Fruit fly (Drosophila melanogaster) whole organism, embryonic: Measurements from ENCODE around the gene SMC6.

Source experiments
- B-H2 ChIP-seq: fragments of 200-800 bp; sonication (Bioruptor generic); optimal IDR thresholded peaks from 2 replicates; lab custom pipeline; 2018; ENCODE audit warnings: missing biosample characterization, mild to moderate bottlenecking, missing genetic modification characterization
- CG15479 ChIP-seq: fragments of 200-800 bp; sonication (Bioruptor generic); optimal IDR thresholded peaks from 3 replicates; lab custom pipeline; 2019; ENCODE audit warnings: missing biosample characterization, mild to moderate bottlenecking, missing genetic modification characterization, moderate library complexity
- CG15601 ChIP-seq: fragments of 200-800 bp; sonication (Bioruptor generic); optimal IDR thresholded peaks from 3 replicates; lab custom pipeline; 2019; ENCODE audit warnings: missing biosample characterization, mild to moderate bottlenecking, missing genetic modification characterization, moderate library complexity
- CG15696 ChIP-seq: fragments of 200-800 bp; sonication (Bioruptor generic); optimal IDR thresholded peaks from 2 replicates; lab custom pipeline; 2019; ENCODE audit warnings: missing biosample characterization, mild to moderate bottlenecking, missing genetic modification characterization, moderate library complexity
- CG17328 ChIP-seq: fragments of 200-800 bp; sonication (Bioruptor generic); IDR thresholded peaks from 2 replicates; pipeline ENCODE4 v1.3.6; 2022; ENCODE audit warnings: missing biosample characterization, missing genetic modification characterization
- CG17385 ChIP-seq: fragments of 200-800 bp; sonication (Bioruptor generic); optimal IDR thresholded peaks from 3 replicates; lab custom pipeline; 2018; ENCODE audit warnings: missing biosample characterization, mild to moderate bottlenecking, missing genetic modification characterization
- CG18011 ChIP-seq: fragments of 200-800 bp; sonication (Bioruptor generic); optimal IDR thresholded peaks from 2 replicates; lab custom pipeline; 2017; ENCODE audit warnings: missing biosample characterization, missing genetic modification characterization, mild to moderate bottlenecking, moderate library complexity, missing genotype
- CG2199 ChIP-seq: fragments of 200-800 bp; sonication (Bioruptor generic); IDR thresholded peaks from 3 replicates; pipeline ENCODE4 v1.3.6; 2022; ENCODE audit warnings: missing biosample characterization, missing genetic modification characterization
- CG3726 ChIP-seq: fragments of 200-800 bp; sonication (Bioruptor generic); IDR thresholded peaks from 3 replicates; pipeline ENCODE4, ENCODE4 v1.3.6; 2022; ENCODE audit warnings: missing biosample characterization, missing genetic modification characterization
- CG4360 ChIP-seq: fragments of 200-800 bp; sonication (Bioruptor generic); IDR thresholded peaks from 2 replicates; pipeline ENCODE4 v1.3.6; 2022; ENCODE audit warnings: missing biosample characterization, missing genetic modification characterization
- CG7963 ChIP-seq: fragments of 200-800 bp; sonication (Bioruptor generic); IDR thresholded peaks from 3 replicates; pipeline ENCODE4 v1.3.6; 2022; ENCODE audit warnings: missing biosample characterization, missing genetic modification characterization; ENCODE audit not compliant: partially characterized antibody
- CG8089 ChIP-seq: fragments of 200-800 bp; sonication (Bioruptor generic); optimal IDR thresholded peaks from 3 replicates; lab custom pipeline; 2016; ENCODE audit warnings: missing biosample characterization, missing genetic modification characterization
- CG8944 ChIP-seq: fragments of 200-800 bp; sonication (Bioruptor generic); optimal IDR thresholded peaks from 3 replicates; lab custom pipeline; 2016; ENCODE audit warnings: missing biosample characterization, missing genetic modification characterization
- CG9437 ChIP-seq: fragments of 200-800 bp; sonication (Bioruptor generic); optimal IDR thresholded peaks from 2 replicates; lab custom pipeline; 2018; ENCODE audit warnings: missing biosample characterization, mild to moderate bottlenecking, missing genetic modification characterization
- CTCF ChIP-seq: fragments of 200-800 bp; sonication (Bioruptor generic); optimal IDR thresholded peaks from 2 replicates; lab custom pipeline; 2017; ENCODE audit warnings: missing biosample characterization, mild to moderate bottlenecking, missing genetic modification characterization, moderate library complexity
- Doc2 ChIP-seq: fragments of 200-800 bp; sonication (Bioruptor generic); IDR thresholded peaks from 2 replicates; pipeline ENCODE4 v1.3.6; 2022; ENCODE audit warnings: missing biosample characterization, missing genetic modification characterization
- Sin3A ChIP-seq: fragments of >200 bp; optimal IDR thresholded peaks from 2 replicates; lab custom pipeline; 2018
- Stat92E ChIP-seq, 3 experiments: fragments of >200 bp in 2 of 3; fragments of 200-800 bp in 1 of 3; sonication (Bioruptor generic) in 1 of 3; optimal IDR thresholded peaks; 2 replicates each; lab custom pipeline; 2017 to 2019; ENCODE audit warnings: missing biosample characterization in 3 of 3, missing genetic modification characterization in 3 of 3, mild to moderate bottlenecking in 1 of 3, moderate library complexity in 1 of 3
- Taf1 ChIP-seq: fragments of 200-800 bp; sonication (Bioruptor generic); IDR thresholded peaks from 2 replicates; pipeline ENCODE4 v1.3.6; 2022; ENCODE audit warnings: missing biosample characterization, missing genetic modification characterization
- Trl ChIP-seq, 3 experiments: fragments of >200 bp in 2 of 3; fragments of 200-800 bp in 1 of 3; sonication (Bioruptor generic) in 1 of 3; optimal IDR thresholded peaks; 2 replicates in 1 of 3; 3 replicates in 2 of 3; lab custom pipeline; 2016 to 2017; ENCODE audit warnings: missing biosample characterization in 1 of 3, missing genetic modification characterization in 1 of 3
- al ChIP-seq: fragments of 200-800 bp; sonication (Bioruptor generic); IDR thresholded peaks from 2 replicates; pipeline ENCODE4 v1.3.6; 2022; ENCODE audit warnings: missing biosample characterization, missing genetic modification characterization
- bowl ChIP-seq: fragments of 200-800 bp; sonication (Bioruptor generic); IDR thresholded peaks from 2 replicates; pipeline ENCODE4 v1.3.6; 2022; ENCODE audit warnings: missing biosample characterization, missing genetic modification characterization
- cg ChIP-seq: fragments of 200-800 bp; sonication (Bioruptor generic); optimal IDR thresholded peaks from 3 replicates; lab custom pipeline; 2019; ENCODE audit warnings: missing biosample characterization, mild to moderate bottlenecking, missing genetic modification characterization, moderate library complexity
- gt ChIP-seq: fragments of 200-800 bp; sonication (Bioruptor generic); IDR thresholded peaks from 2 replicates; pipeline ENCODE4 v1.3.6; 2022; ENCODE audit warnings: missing biosample characterization, missing genetic modification characterization
- mirr ChIP-seq: fragments of 200-800 bp; sonication (Bioruptor generic); optimal IDR thresholded peaks from 3 replicates; lab custom pipeline; 2018; ENCODE audit warnings: missing biosample characterization, mild to moderate bottlenecking, missing genetic modification characterization
- nerfin-2 ChIP-seq: fragments of 200-800 bp; sonication (Bioruptor generic); IDR thresholded peaks from 2 replicates; pipeline ENCODE4 v1.3.6; 2022; ENCODE audit warnings: missing biosample characterization, missing genetic modification characterization; ENCODE audit not compliant: partially characterized antibody
- odd ChIP-seq: fragments of 200-800 bp; sonication (Bioruptor generic); optimal IDR thresholded peaks from 2 replicates; lab custom pipeline; 2017; ENCODE audit warnings: missing biosample characterization, mild to moderate bottlenecking, missing genetic modification characterization
- sc ChIP-seq, 3 experiments: fragments of >200 bp in 2 of 3; fragments of 200-800 bp in 1 of 3; sonication (Bioruptor generic) in 1 of 3; optimal IDR thresholded peaks; 2 replicates in 2 of 3; 3 replicates in 1 of 3; lab custom pipeline; 2017; ENCODE audit warnings: mild to moderate bottlenecking in 1 of 3, missing biosample characterization in 1 of 3, missing genetic modification characterization in 1 of 3, missing genetic modification reagents in 1 of 3
- sr ChIP-seq: fragments of 200-800 bp; sonication (Bioruptor generic); IDR thresholded peaks from 3 replicates; pipeline ENCODE4 v1.3.6; 2022; ENCODE audit warnings: missing biosample characterization, missing genetic modification characterization
- tin ChIP-seq: fragments of 200-800 bp; sonication (Bioruptor generic); optimal IDR thresholded peaks from 3 replicates; lab custom pipeline; 2016; ENCODE audit warnings: missing biosample characterization, missing genetic modification characterization
- trem ChIP-seq: fragments of 200-800 bp; optimal IDR thresholded peaks from 3 replicates; lab custom pipeline; 2019; ENCODE audit warnings: missing biosample characterization, mild to moderate bottlenecking, missing genetic modification characterization, moderate library complexity
- trh ChIP-seq: fragments of 200-800 bp; sonication (Bioruptor generic); optimal IDR thresholded peaks from 2 replicates; lab custom pipeline; 2016; ENCODE audit warnings: missing biosample characterization, missing genetic modification characterization
- wdn ChIP-seq: fragments of 200-800 bp; sonication (Bioruptor generic); IDR thresholded peaks from 2 replicates; pipeline ENCODE4 v1.3.6; 2022; ENCODE audit warnings: missing biosample characterization, missing genetic modification characterization

Gene SMC6

dm6 chr3R:24221334-24222302 lies 28.4 kb upstream of the SMC6 start, which contains the start of gene twin (continued):
- TF ChIP-seq CG18011 (GFP tag; lab: Kevin White, UChicago) (peak; percentile 44), CG3726 (GFP tag; lab: Robert Waterston, UW) (no peak), tin (GFP tag; lab: Kevin White, UChicago) (peak; percentile 70), wdn (peak; percentile 29; the same call in 1 of the 2 replicates), Stat92E (GFP tag; optimal IDR thresholded peaks at IDR 0.05; lab: Kevin White, UChicago) (no peak), Doc2 (GFP tag; lab: Robert Waterston, UW) (no peak), CG9437 (GFP tag; lab: Kevin White, UChicago) (peak; percentile 46), sc (optimal IDR thresholded peaks at IDR 0.05; lab: Kevin White, UChicago) (no peak), sc (GFP tag; optimal IDR thresholded peaks at IDR 0.05; lab: Kevin White, UChicago) (no peak), CG7963 (0 out of 3 replicates have a peak, but pooled peaks have one; percentile 48), odd (GFP tag; lab: Kevin White, UChicago) (no peak), B-H2 (GFP tag; lab: Kevin White, UChicago) (peak; percentile 67), CG17328 (peak; percentile 50; the same call in 1 of the 2 replicates), Taf1 (GFP tag; lab: Robert Waterston, UW) (no peak), CG15601 (tag; lab: Kevin White, UChicago) (peak; percentile 46), CG8089 (GFP tag; lab: Kevin White, UChicago) (peak; percentile 42), al (GFP tag; lab: Robert Waterston, UW) (peak; percentile 43)

- 0 out of 3 replicates have a peak, but pooled peaks have one; percentile 38 for TF ChIP-seq sr (GFP tag; lab: Robert Waterston, UW)
- TF ChIP-seq trh (GFP tag; lab: Kevin White, UChicago): no peak
- peak; percentile 1 for TF ChIP-seq Sin3A (lab: Kevin White, UChicago)
- TF ChIP-seq cg (GFP tag; lab: Kevin White, UChicago): peak; percentile 45
- peak; percentile 80 for TF ChIP-seq CG17385 (GFP tag; lab: Kevin White, UChicago)
- no peak for TF ChIP-seq CG8944 (GFP tag; lab: Kevin White, UChicago)
- 0 out of 3 replicates have a peak, but pooled peaks have one; percentile 20 for TF ChIP-seq CG2199 (GFP tag; lab: Robert Waterston, UW)
- TF ChIP-seq CG15479 (GFP tag; lab: Kevin White, UChicago): peak; percentile 78
- TF ChIP-seq, all 482 proteins: peak for 6
These were observed 27.6 kb upstream of the SMC6 start, which contains the start of gene cav for dm6 chr3R:24220845-24221244. cav (plus strand) TSS chr3R:24221103.

dm6 chr3R:24219093-24219492 lies 25.9 kb upstream of the SMC6 start:
- peak in 1 of 2 experiments; percentile 28 for TF ChIP-seq Trl (optimal IDR thresholded peaks at IDR 0.05; lab: Kevin White, UChicago)
- no peak for TF ChIP-seq Trl (GFP tag; optimal IDR thresholded peaks at IDR 0.05; lab: Kevin White, UChicago)
- no peak for TF ChIP-seq nerfin-2 (GFP tag; lab: Robert Waterston, UW)
- TF ChIP-seq CG15696 (tag; lab: Kevin White, UChicago): no peak
- no peak for TF ChIP-seq bowl (GFP tag; lab: Robert Waterston, UW)
- no peak for TF ChIP-seq CTCF (GFP tag; lab: Kevin White, UChicago)
- TF ChIP-seq gt: no peak
- no peak for TF ChIP-seq trem (tag; lab: Kevin White, UChicago)
- no peak for TF ChIP-seq mirr (GFP tag; lab: Kevin White, UChicago)
- TF ChIP-seq CG4360 (GFP tag; lab: Robert Waterston, UW): no peak
- TF ChIP-seq, all 482 proteins: peak for 1
